Fruit fly (Drosophila melanogaster): ENCODE results near the gene CG15203.

- TF ChIP-seq psq (GFP tag; optimal IDR thresholded peaks at IDR 0.05) (no peak), fru (GFP tag; optimal IDR thresholded peaks at IDR 0.05) (peak; percentile 42), jim (GFP tag; optimal IDR thresholded peaks at IDR 0.05) (no peak), Hr78 (GFP tag; optimal IDR thresholded peaks at IDR 0.05) (no peak), Myc (optimal IDR thresholded peaks at IDR 0.05) (no peak), pan (optimal IDR thresholded peaks at IDR 0.05) (no peak), Vsx2 (GFP tag; optimal IDR thresholded peaks at IDR 0.05; ENCODE audit: partially characterized antibody) (no peak), brk (GFP tag; optimal IDR thresholded peaks at IDR 0.05) (no peak), Dfd (GFP tag; optimal IDR thresholded peaks at IDR 0.05) (no peak), br (GFP tag; optimal IDR thresholded peaks at IDR 0.05) (peak; percentile 22), dmrt93B (GFP tag; optimal IDR thresholded peaks at IDR 0.05) (no peak), Mio (GFP tag; optimal IDR thresholded peaks at IDR 0.05) (no peak), sage (GFP tag; optimal IDR thresholded peaks at IDR 0.05) (no peak)
Measured at dm6 chrX:11088778-11089340, 22.5 kb downstream of the CG15203 start, which contains the start of gene Vago.
